Worm (Caenorhabditis elegans): ENCODE measurements around the gene fbxa-167.

DNA sequence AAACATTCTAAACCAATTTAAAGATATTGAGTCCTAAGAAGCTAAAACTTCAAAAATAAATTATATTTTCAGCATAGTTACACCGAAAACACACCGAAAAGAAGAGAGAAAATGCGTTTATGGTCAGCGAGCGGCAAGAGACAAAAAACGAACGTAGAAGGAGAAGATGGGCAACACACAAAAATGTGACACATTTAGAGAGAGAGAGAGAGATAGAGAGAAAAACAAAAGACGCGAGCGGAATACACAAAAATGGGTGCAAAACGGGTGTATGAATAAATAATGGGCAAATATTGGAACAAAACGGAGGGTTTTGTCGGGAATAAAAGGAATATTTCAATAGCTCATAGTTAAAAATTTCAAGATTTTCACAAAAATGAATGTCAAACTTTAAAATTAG, 1.1 kb upstream of the fbxa-167 start:
- TF ChIP-seq tab-1 (GFP tag; IDR thresholded peaks at IDR 0.05) (no peak), ztf-29 (GFP tag; IDR thresholded peaks at IDR 0.05) (no peak), med-1 (GFP tag; optimal IDR thresholded peaks at IDR 0.05; ENCODE audit: insufficient read depth) (no peak), klf-2 (GFP tag; conservative IDR thresholded peaks at IDR 0.05) (no peak), ref-1 (GFP tag; conservative IDR thresholded peaks at IDR 0.05) (no peak), cog-1 (tag; optimal IDR thresholded peaks at IDR 0.05) (no peak)
